Comparison of ENCODE assay signal across 5 worm cellular contexts in the genomic region with DNA sequence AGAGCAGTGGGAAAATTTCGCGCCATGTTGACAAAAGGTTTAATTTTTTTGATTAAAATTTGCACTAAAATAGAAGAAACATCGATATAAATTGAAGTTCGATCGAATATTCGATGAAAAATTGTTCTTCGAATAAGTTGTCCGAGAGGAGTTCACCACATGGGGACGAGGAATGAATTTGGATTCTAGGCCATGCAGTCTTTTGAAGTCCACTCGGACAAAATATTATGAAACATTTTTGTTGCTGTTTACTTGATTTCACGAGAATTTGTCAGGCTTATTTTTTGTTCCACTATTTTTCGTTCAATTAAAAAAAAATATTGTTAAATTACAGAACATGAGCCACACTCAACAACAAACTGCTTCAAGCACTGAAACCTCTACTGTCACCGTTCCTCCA.
TF ChIP-seq lines count a peak whose summit lies in the region.

TSS of gene cux-7 (minus strand) at position 174 of the 400 bp plus-strand sequence.
TSS of gene C07H6.2 (plus strand) at position 338 of the 400 bp plus-strand sequence.

TF ChIP-seq in whole organism, L1 larva, 84 proteins besides CTCF, POLR2A, EP300 and RAD21 (continues in another document):
- TF ChIP-seq ets-5 (GFP tag; IDR thresholded peaks at IDR 0.05; lab: Robert Waterston, UW) (no peak), skn-1 (tag; optimal IDR thresholded peaks at IDR 0.05; lab: Kevin White, UChicago) (peak; percentile 93), nhr-77 (tag; optimal IDR thresholded peaks at IDR 0.05; lab: Kevin White, UChicago) (peak; percentile 63), ama-1 (optimal IDR thresholded peaks at IDR 0.05; lab: Kevin White, UChicago) (peak; percentile 62), lin-39 (tag; optimal IDR thresholded peaks at IDR 0.05; lab: Kevin White, UChicago) (no peak), ceh-63 (GFP tag; optimal IDR thresholded peaks at IDR 0.05; lab: Kevin White, UChicago) (peak; percentile 99), efl-1 (optimal IDR thresholded peaks at IDR 0.05; lab: Kevin White, UChicago) (peak; percentile 89 to 91), efl-1 (GFP tag; optimal IDR thresholded peaks at IDR 0.05 in 1 of 2; lab: Kevin White, UChicago) (peak; percentile 85 to 99), nhr-76 (tag; optimal IDR thresholded peaks at IDR 0.05; lab: Kevin White, UChicago) (no peak), sptf-1 (tag; optimal IDR thresholded peaks at IDR 0.05; lab: Kevin White, UChicago) (no peak), ztf-4 (tag; optimal IDR thresholded peaks at IDR 0.05; lab: Kevin White, UChicago) (peak; percentile 89), nhr-85 (tag; lab: Kevin White, UChicago) (peak; percentile 99), hlh-4 (tag; optimal IDR thresholded peaks at IDR 0.05; lab: Kevin White, UChicago) (peak; percentile 97), alr-1 (tag; optimal IDR thresholded peaks at IDR 0.05; lab: Kevin White, UChicago; ENCODE audit: borderline replicate concordance) (no peak), ceh-90 (tag; optimal IDR thresholded peaks at IDR 0.05; lab: Kevin White, UChicago) (peak; percentile 100), fkh-10 (GFP tag; optimal IDR thresholded peaks at IDR 0.05; lab: Kevin White, UChicago) (peak; percentile 6), lin-35 (GFP tag; optimal IDR thresholded peaks at IDR 0.05; lab: Kevin White, UChicago) (peak; percentile 89 to 90)

TF ChIP-seq in whole organism, L3 larva, 47 proteins besides CTCF, POLR2A, EP300 and RAD21 (continues in another document):
- no peak for TF ChIP-seq ztf-4 (tag; optimal IDR thresholded peaks at IDR 0.05; lab: Kevin White, UChicago)
- peak; percentile 90 for TF ChIP-seq lin-39 (tag; optimal IDR thresholded peaks at IDR 0.05; lab: Kevin White, UChicago)
- no peak for TF ChIP-seq ceh-9 (tag; optimal IDR thresholded peaks at IDR 0.05; lab: Kevin White, UChicago)
- peak; percentile 95 for TF ChIP-seq nhr-23 (tag; optimal IDR thresholded peaks at IDR 0.05; lab: Kevin White, UChicago)
- no peak for TF ChIP-seq unc-62 (GFP tag; optimal IDR thresholded peaks at IDR 0.05; lab: Kevin White, UChicago)
- TF ChIP-seq ama-1 (optimal IDR thresholded peaks at IDR 0.05; lab: Kevin White, UChicago), result no peak
- TF ChIP-seq mml-1 (tag; optimal IDR thresholded peaks at IDR 0.05; lab: Kevin White, UChicago), result no peak
- peak; percentile 54 for TF ChIP-seq egl-27 (tag; optimal IDR thresholded peaks at IDR 0.05; lab: Kevin White, UChicago)
- TF ChIP-seq nfya-1 (tag; optimal IDR thresholded peaks at IDR 0.05; lab: Kevin White, UChicago; ENCODE audit: insufficient read depth), result peak; percentile 91
- TF ChIP-seq sea-2 (GFP tag; optimal IDR thresholded peaks at IDR 0.05; lab: Kevin White, UChicago), result no peak
- peak; percentile 50 for TF ChIP-seq nhr-77 (tag; optimal IDR thresholded peaks at IDR 0.05; lab: Kevin White, UChicago)
- no peak for TF ChIP-seq ZK546.5 (tag; optimal IDR thresholded peaks at IDR 0.05; lab: Kevin White, UChicago)
- no peak for TF ChIP-seq ztf-11 (tag; optimal IDR thresholded peaks at IDR 0.05; lab: Kevin White, UChicago)
- no peak for TF ChIP-seq eor-1 (tag; optimal IDR thresholded peaks at IDR 0.05; lab: Kevin White, UChicago)
- no peak for TF ChIP-seq aly-2 (tag; optimal IDR thresholded peaks at IDR 0.05; lab: Kevin White, UChicago)
- peak; percentile 89 for TF ChIP-seq snpc-4 (tag; optimal IDR thresholded peaks at IDR 0.05; lab: Kevin White, UChicago)
- TF ChIP-seq nhr-237 (tag; optimal IDR thresholded peaks at IDR 0.05; lab: Kevin White, UChicago), result no peak
- TF ChIP-seq nhr-28 (tag; optimal IDR thresholded peaks at IDR 0.05; lab: Kevin White, UChicago), result no peak
- no peak for TF ChIP-seq mdl-1 (tag; optimal IDR thresholded peaks at IDR 0.05; lab: Kevin White, UChicago)

TF ChIP-seq in whole organism, early embryonic, 17 proteins besides CTCF, POLR2A, EP300 and RAD21:
- TF ChIP-seq hmbx-1 (tag; optimal IDR thresholded peaks at IDR 0.05; lab: Kevin White, UChicago) (no peak), pes-1 (GFP tag; IDR thresholded peaks at IDR 0.05; lab: Robert Waterston, UW) (no peak), hmg-4 (GFP tag; optimal IDR thresholded peaks at IDR 0.05; lab: Kevin White, UChicago) (peak; percentile 49), flt-1 (GFP tag; IDR thresholded peaks at IDR 0.05; lab: Robert Waterston, UW) (peak; percentile 65), F13C5.2 (tag; optimal IDR thresholded peaks at IDR 0.05; lab: Kevin White, UChicago) (peak; percentile 55), sea-1 (GFP tag; conservative IDR thresholded peaks at IDR 0.05; lab: Robert Waterston, UW) (peak; percentile 63; the same call in 1 of the 2 replicates), aly-1 (tag; optimal IDR thresholded peaks at IDR 0.05; lab: Kevin White, UChicago) (peak; percentile 2), tbx-11 (GFP tag; IDR thresholded peaks at IDR 0.05; lab: Robert Waterston, UW) (0 out of 2 replicates have a peak, but pooled peaks have one; percentile 54), ceh-13 (GFP tag; optimal IDR thresholded peaks at IDR 0.05; lab: Kevin White, UChicago) (no peak), tra-4 (tag; optimal IDR thresholded peaks at IDR 0.05; lab: Kevin White, UChicago) (peak; percentile 45), B0310.2 (tag; optimal IDR thresholded peaks at IDR 0.05; lab: Kevin White, UChicago) (peak; percentile 11), ceh-36 (tag; optimal IDR thresholded peaks at IDR 0.05; lab: Kevin White, UChicago) (no peak), tbx-37 (GFP tag; conservative IDR thresholded peaks at IDR 0.05; lab: Robert Waterston, UW) (peak; percentile 98), scrt-1 (GFP tag; IDR thresholded peaks at IDR 0.05; lab: Robert Waterston, UW) (0 out of 2 replicates have a peak, but pooled peaks have one; percentile 53), hnd-1 (tag; optimal IDR thresholded peaks at IDR 0.05; lab: Kevin White, UChicago) (peak; percentile 39), ama-1 (optimal IDR thresholded peaks at IDR 0.05; lab: Kevin White, UChicago) (no peak), ets-7 (tag; optimal IDR thresholded peaks at IDR 0.05; lab: Kevin White, UChicago) (peak; percentile 57)
TF ChIP-seq in whole organism, early embryonic: peak in this region for 12.

TF ChIP-seq in whole organism, midembryonic, 9 proteins besides CTCF, POLR2A, EP300 and RAD21:
- TF ChIP-seq flt-1 (GFP tag; IDR thresholded peaks at IDR 0.05; lab: Robert Waterston, UW), result peak; percentile 87
- peak; percentile 24; the same call in 1 of the 2 replicates for TF ChIP-seq T22C8.4 (GFP tag; IDR thresholded peaks at IDR 0.05; lab: Robert Waterston, UW)
- peak; percentile 65; the same call in 1 of the 2 replicates for TF ChIP-seq klf-2 (GFP tag; conservative IDR thresholded peaks at IDR 0.05; lab: Robert Waterston, UW)
- TF ChIP-seq cog-1 (tag; optimal IDR thresholded peaks at IDR 0.05; lab: Kevin White, UChicago), result peak; percentile 80
- peak; percentile 50; the same call in 1 of the 2 replicates for TF ChIP-seq ztf-29 (GFP tag; IDR thresholded peaks at IDR 0.05; lab: Robert Waterston, UW)
- no peak for TF ChIP-seq med-1 (GFP tag; optimal IDR thresholded peaks at IDR 0.05; lab: Kevin White, UChicago; ENCODE audit: insufficient read depth)
- TF ChIP-seq ztf-23 (GFP tag; IDR thresholded peaks at IDR 0.05; lab: Robert Waterston, UW), result no peak; the same call in none of the 2 replicates
- peak; percentile 42; the same call in 1 of the 2 replicates for TF ChIP-seq ref-1 (GFP tag; conservative IDR thresholded peaks at IDR 0.05; lab: Robert Waterston, UW)
- TF ChIP-seq tab-1 (GFP tag; IDR thresholded peaks at IDR 0.05; lab: Robert Waterston, UW), result no peak
TF ChIP-seq in whole organism, midembryonic: peak in this region for 6.

TF ChIP-seq in whole organism, young adult, 124 proteins besides CTCF, POLR2A, EP300 and RAD21 (continues in another document):
- TF ChIP-seq F23B12.7 (tag; optimal IDR thresholded peaks at IDR 0.05; lab: Kevin White, UChicago; ENCODE audit: insufficient read depth) (no peak), ztf-25 (GFP tag; IDR thresholded peaks at IDR 0.05; lab: Robert Waterston, UW) (0 out of 2 replicates have a peak, but pooled peaks have one; percentile 22), ceh-40 (GFP tag; IDR thresholded peaks at IDR 0.05; lab: Robert Waterston, UW) (peak; percentile 87), F22D6.2 (tag; optimal IDR thresholded peaks at IDR 0.05; lab: Kevin White, UChicago) (peak; percentile 87), K12H6.12 (tag; optimal IDR thresholded peaks at IDR 0.05; lab: Kevin White, UChicago) (peak; percentile 92), lir-1 (GFP tag; conservative IDR thresholded peaks at IDR 0.05; lab: Robert Waterston, UW) (peak; percentile 92), aptf-2 (GFP tag; conservative IDR thresholded peaks at IDR 0.05; lab: Robert Waterston, UW) (peak; percentile 85), B0035.1 (tag; optimal IDR thresholded peaks at IDR 0.05; lab: Kevin White, UChicago) (peak; percentile 84), ztf-28 (GFP tag; IDR thresholded peaks at IDR 0.05; lab: Robert Waterston, UW) (peak; percentile 71; the same call in 1 of the 2 replicates), mxl-1 (tag; optimal IDR thresholded peaks at IDR 0.05; lab: Kevin White, UChicago) (no peak), Y95B8A.8 (GFP tag; IDR thresholded peaks at IDR 0.05; lab: Robert Waterston, UW) (peak; percentile 76; the same call in 1 of the 2 replicates), somi-1 (GFP tag; optimal IDR thresholded peaks at IDR 0.05; lab: Kevin White, UChicago) (peak; percentile 74), nhr-120 (GFP tag; IDR thresholded peaks at IDR 0.05; lab: Robert Waterston, UW) (0 out of 2 replicates have a peak, but pooled peaks have one; percentile 59), F39B2.1 (GFP tag; IDR thresholded peaks at IDR 0.05; lab: Robert Waterston, UW) (peak; percentile 35; the same call in 1 of the 2 replicates), pha-4 (tag; optimal IDR thresholded peaks at IDR 0.05; lab: Kevin White, UChicago) (no peak), tbp1 (GFP tag; optimal IDR thresholded peaks at IDR 0.05; lab: Kevin White, UChicago) (peak; percentile 60), Y56A3A.18 (GFP tag; IDR thresholded peaks at IDR 0.05; lab: Robert Waterston, UW) (peak; percentile 58; the same call in 1 of the 2 replicates), F33H1.4 (GFP tag; IDR thresholded peaks at IDR 0.05; lab: Robert Waterston, UW) (peak; percentile 72), C06A6.2 (GFP tag; conservative IDR thresholded peaks at IDR 0.05; lab: Robert Waterston, UW) (peak; percentile 78; the same call in 1 of the 2 replicates), F55B11.4 (tag; optimal IDR thresholded peaks at IDR 0.05; lab: Kevin White, UChicago; ENCODE audit: borderline replicate concordance, insufficient read depth) (no peak), T26A5.8 (tag; optimal IDR thresholded peaks at IDR 0.05; lab: Kevin White, UChicago) (no peak), sea-2 (GFP tag; IDR thresholded peaks at IDR 0.05; lab: Robert Waterston, UW) (peak; percentile 85), F10E7.11 (tag; optimal IDR thresholded peaks at IDR 0.05; lab: Kevin White, UChicago) (peak; percentile 80), rec-8 (tag; optimal IDR thresholded peaks at IDR 0.05; lab: Kevin White, UChicago) (peak; percentile 87 to 96), attf-5 (GFP tag; optimal IDR thresholded peaks at IDR 0.05; lab: Kevin White, UChicago) (peak; percentile 73), ama-1 (optimal IDR thresholded peaks at IDR 0.05; lab: Kevin White, UChicago) (no peak), ama-1 (GFP tag; optimal IDR thresholded peaks at IDR 0.05; lab: Kevin White, UChicago) (no peak)

Comparison
In these comparisons a context has a peak if more than half of its experiments do, and no peak if none do; other contexts are left out.
1. Of the 8 proteins assayed by ChIP-seq in both whole organism, young adult and whole organism, L1 larva: peak only in whole organism, young adult: none; only in whole organism, L1 larva: ama-1 and nhr-90; in both: dpl-1, efl-1, lin-35, snpc-4 and unc-130; in neither: 1.